Fruit fly (Drosophila melanogaster): ENCODE data around the gene Rel.

The Rel gene

dm6 chr3R:9053021-9053420 is 5.2 kb upstream of the Rel start (continued):
- peak; percentile 84 for TF ChIP-seq Fer1 (GFP tag; optimal IDR thresholded peaks at IDR 0.05)
- TF ChIP-seq NfI (GFP tag; optimal IDR thresholded peaks at IDR 0.05): peak; percentile 31
- TF ChIP-seq Mad (GFP tag; optimal IDR thresholded peaks at IDR 0.05): peak; percentile 59
- peak; percentile 37 for TF ChIP-seq bigmax (GFP tag; optimal IDR thresholded peaks at IDR 0.05)
- no peak for TF ChIP-seq fd3F (GFP tag; optimal IDR thresholded peaks at IDR 0.05)
- TF ChIP-seq Ssrp (tag; optimal IDR thresholded peaks at IDR 0.05): no peak
- TF ChIP-seq CHES-1-like (GFP tag; optimal IDR thresholded peaks at IDR 0.05): peak; percentile 64
- TF ChIP-seq lab (GFP tag; optimal IDR thresholded peaks at IDR 0.05): peak; percentile 89
- TF ChIP-seq CG6254 (GFP tag; optimal IDR thresholded peaks at IDR 0.05): peak; percentile 17
- no peak for TF ChIP-seq stc (GFP tag; IDR thresholded peaks at IDR 0.05)
- no peak for TF ChIP-seq Drgx (GFP tag; IDR thresholded peaks at IDR 0.05)
- no peak for TF ChIP-seq CG13287 (GFP tag; IDR thresholded peaks at IDR 0.05; ENCODE audit: partially characterized antibody)
- TF ChIP-seq C15 (GFP tag; IDR thresholded peaks at IDR 0.05): no peak
- no peak for TF ChIP-seq CG5245 (GFP tag; optimal IDR thresholded peaks at IDR 0.05)
- peak; percentile 15 for TF ChIP-seq CG10209 (GFP tag; optimal IDR thresholded peaks at IDR 0.05)
- no peak for TF ChIP-seq CG14441 (GFP tag; IDR thresholded peaks at IDR 0.05)
- TF ChIP-seq CG9609 (GFP tag; optimal IDR thresholded peaks at IDR 0.05): peak; percentile 54
- TF ChIP-seq CG4424 (GFP tag; optimal IDR thresholded peaks at IDR 0.05): peak; percentile 23
- TF ChIP-seq CG12744 (GFP tag; optimal IDR thresholded peaks at IDR 0.05): peak; percentile 29
- no peak for TF ChIP-seq CG14667 (GFP tag; IDR thresholded peaks at IDR 0.05)
- TF ChIP-seq B-H2 (GFP tag; optimal IDR thresholded peaks at IDR 0.05): peak; percentile 6
- no peak for TF ChIP-seq CG34422 (GFP tag; IDR thresholded peaks at IDR 0.05)
- no peak for TF ChIP-seq CG18262 (tag; optimal IDR thresholded peaks at IDR 0.05)
- TF ChIP-seq kni (GFP tag; optimal IDR thresholded peaks at IDR 0.05): peak; percentile 83
- no peak for TF ChIP-seq GATAe (GFP tag; conservative IDR thresholded peaks at IDR 0.05)
- no peak for TF ChIP-seq p53 (GFP tag; optimal IDR thresholded peaks at IDR 0.05)
- peak; percentile 72 for TF ChIP-seq Hand (GFP tag; optimal IDR thresholded peaks at IDR 0.05)
- TF ChIP-seq her (GFP tag; optimal IDR thresholded peaks at IDR 0.05): peak; percentile 85
- no peak for TF ChIP-seq CG13123 (GFP tag; optimal IDR thresholded peaks at IDR 0.05)
- TF ChIP-seq Max (GFP tag; optimal IDR thresholded peaks at IDR 0.05): peak; percentile 29
- TF ChIP-seq CG9727 (GFP tag; optimal IDR thresholded peaks at IDR 0.05): peak; percentile 30
- peak; percentile 43 for TF ChIP-seq oc (tag; optimal IDR thresholded peaks at IDR 0.05)
- TF ChIP-seq Dip3 (GFP tag; optimal IDR thresholded peaks at IDR 0.05): peak; percentile 66
- TF ChIP-seq Spps (tag; optimal IDR thresholded peaks at IDR 0.05): no peak
- peak; percentile 52 for TF ChIP-seq tx (GFP tag; optimal IDR thresholded peaks at IDR 0.05)
- TF ChIP-seq pho (GFP tag; optimal IDR thresholded peaks at IDR 0.05): peak; percentile 78
- TF ChIP-seq CG17385 (GFP tag; optimal IDR thresholded peaks at IDR 0.05): peak; percentile 49
- TF ChIP-seq HmgD (GFP tag; optimal IDR thresholded peaks at IDR 0.05): peak; percentile 80
- no peak for TF ChIP-seq CG32772 (GFP tag; IDR thresholded peaks at IDR 0.05)
- TF ChIP-seq rib (GFP tag; IDR thresholded peaks at IDR 0.05): no peak
- no peak for TF ChIP-seq CG2199 (GFP tag; IDR thresholded peaks at IDR 0.05)
- TF ChIP-seq CG3065 (GFP tag; optimal IDR thresholded peaks at IDR 0.05): no peak
- TF ChIP-seq sens-2 (GFP tag; IDR thresholded peaks at IDR 0.05): no peak
- TF ChIP-seq CG18764 (GFP tag; optimal IDR thresholded peaks at IDR 0.05): no peak
- peak; percentile 64 for TF ChIP-seq MTF-1 (GFP tag; optimal IDR thresholded peaks at IDR 0.05; ENCODE audit: borderline replicate concordance)
- no peak for TF ChIP-seq CG12155 (GFP tag; optimal IDR thresholded peaks at IDR 0.05)
- TF ChIP-seq Dbx (GFP tag; IDR thresholded peaks at IDR 0.05): no peak
- peak; percentile 8 for TF ChIP-seq CG4328 (GFP tag; optimal IDR thresholded peaks at IDR 0.05)
- peak; percentile 18 for TF ChIP-seq Atf-2 (GFP tag; optimal IDR thresholded peaks at IDR 0.05)
- TF ChIP-seq E2f2 (GFP tag; IDR thresholded peaks at IDR 0.05): no peak
- no peak for TF ChIP-seq NFAT (GFP tag; IDR thresholded peaks at IDR 0.05)
- TF ChIP-seq NK7.1 (GFP tag; optimal IDR thresholded peaks at IDR 0.05): peak; percentile 39
